Fruit fly (Drosophila melanogaster): Measurements from ENCODE around the gene PolD1.

The PolD1 gene

dm6 chr3L:15968686-15969085 is 18.9 kb downstream of the PolD1 start:
- TF ChIP-seq pfk (GFP tag; optimal IDR thresholded peaks at IDR 0.05), result no peak
- TF ChIP-seq Ada2b (GFP tag; IDR thresholded peaks at IDR 0.05), result no peak
- TF ChIP-seq seq (GFP tag; IDR thresholded peaks at IDR 0.05), result no peak
- peak; percentile 59 for TF ChIP-seq sug (tag; optimal IDR thresholded peaks at IDR 0.05)
- no peak for TF ChIP-seq CG11093 (GFP tag; IDR thresholded peaks at IDR 0.05)
- TF ChIP-seq C15 (GFP tag; IDR thresholded peaks at IDR 0.05), result no peak
- peak; percentile 1 for TF ChIP-seq mirr (GFP tag; optimal IDR thresholded peaks at IDR 0.05)
- no peak for TF ChIP-seq NC2α (GFP tag; optimal IDR thresholded peaks at IDR 0.05)
- TF ChIP-seq B-H2 (GFP tag; optimal IDR thresholded peaks at IDR 0.05), result no peak
- TF ChIP-seq fru (optimal IDR thresholded peaks at IDR 0.05), result no peak
- peak; percentile 51 for TF ChIP-seq CG34376 (GFP tag; optimal IDR thresholded peaks at IDR 0.05)
- TF ChIP-seq MBD-R2 (GFP tag; IDR thresholded peaks at IDR 0.05), result no peak
- TF ChIP-seq lmd (GFP tag; IDR thresholded peaks at IDR 0.05), result no peak
- no peak for TF ChIP-seq CG10959 (GFP tag; IDR thresholded peaks at IDR 0.05)
- no peak for TF ChIP-seq sqz (GFP tag; optimal IDR thresholded peaks at IDR 0.05)
- TF ChIP-seq Xrp1 (GFP tag; IDR thresholded peaks at IDR 0.05), result no peak
- TF ChIP-seq CG1529 (GFP tag; optimal IDR thresholded peaks at IDR 0.05), result no peak
- TF ChIP-seq pros (GFP tag; optimal IDR thresholded peaks at IDR 0.05), result peak; percentile 23
- TF ChIP-seq CG18619 (GFP tag; optimal IDR thresholded peaks at IDR 0.05), result no peak
- no peak for TF ChIP-seq CG9609 (GFP tag; optimal IDR thresholded peaks at IDR 0.05)
- TF ChIP-seq CG32767 (GFP tag; IDR thresholded peaks at IDR 0.05), result no peak
- no peak for TF ChIP-seq BtbVII (GFP tag; optimal IDR thresholded peaks at IDR 0.05)
- no peak for TF ChIP-seq zfh1 (GFP tag; IDR thresholded peaks at IDR 0.05)

- TF ChIP-seq scrt (GFP tag; optimal IDR thresholded peaks at IDR 0.05) (no peak), D19B (GFP tag; optimal IDR thresholded peaks at IDR 0.05) (no peak), tgo (GFP tag; IDR thresholded peaks at IDR 0.05) (no peak), CG17829 (tag; optimal IDR thresholded peaks at IDR 0.05) (peak; percentile 76), corto (GFP tag; optimal IDR thresholded peaks at IDR 0.05) (no peak), ftz-f1 (GFP tag; optimal IDR thresholded peaks at IDR 0.05) (no peak), ems (GFP tag; optimal IDR thresholded peaks at IDR 0.05) (no peak), CG1647 (GFP tag; optimal IDR thresholded peaks at IDR 0.05) (no peak), CG2889 (GFP tag; IDR thresholded peaks at IDR 0.05) (no peak), dm (GFP tag; optimal IDR thresholded peaks at IDR 0.05) (peak; percentile 21), Bdp1 (GFP tag; optimal IDR thresholded peaks at IDR 0.05) (no peak), CG30020 (tag; optimal IDR thresholded peaks at IDR 0.05) (peak; percentile 57), wor (GFP tag; IDR thresholded peaks at IDR 0.05) (no peak), CG8765 (GFP tag; IDR thresholded peaks at IDR 0.05) (no peak), cad (GFP tag; optimal IDR thresholded peaks at IDR 0.05) (no peak), klu (GFP tag; IDR thresholded peaks at IDR 0.05) (no peak), CG10147 (GFP tag; optimal IDR thresholded peaks at IDR 0.05) (no peak), jing (GFP tag; optimal IDR thresholded peaks at IDR 0.05) (no peak), Eip74EF (GFP tag; optimal IDR thresholded peaks at IDR 0.05) (no peak), ERR (GFP tag; optimal IDR thresholded peaks at IDR 0.05) (no peak), disco-r (GFP tag; optimal IDR thresholded peaks at IDR 0.05) (no peak), chinmo (GFP tag; IDR thresholded peaks at IDR 0.05; ENCODE audit: partially characterized antibody) (no peak), CG42726 (GFP tag; IDR thresholded peaks at IDR 0.05; ENCODE audit: partially characterized antibody) (no peak), CG16815 (GFP tag; optimal IDR thresholded peaks at IDR 0.05) (no peak), Meics (GFP tag; optimal IDR thresholded peaks at IDR 0.05) (no peak), CG6813 (GFP tag; optimal IDR thresholded peaks at IDR 0.05) (no peak), sqz (GFP tag; optimal IDR thresholded peaks at IDR 0.05) (no peak), bowl (GFP tag; IDR thresholded peaks at IDR 0.05) (no peak), CG34376 (GFP tag; optimal IDR thresholded peaks at IDR 0.05) (no peak), CG9817 (tag; optimal IDR thresholded peaks at IDR 0.05) (peak; percentile 31)
These were observed 19.8 kb downstream of the PolD1 start, which contains the start of the genes Brr2 and CG10516 for dm6 chr3L:15967588-15968500. Brr2 (minus strand) TSS chr3L:15967872. CG10516 (plus strand) TSS chr3L:15968204.
